Comparison of ENCODE assay signal across 5 worm cellular contexts in genomic region chrIII:10432104-10432503, ce11.
A peak's percentile ranks its signal among the peaks of the same experiment; 100 is the strongest.
TF ChIP-seq lines count a peak whose summit lies in the region.

No protein-coding gene starts in this region.

TF ChIP-seq in whole organism, L1 larva, 84 proteins besides CTCF, POLR2A, EP300 and RAD21 (continues in another document):
- TF ChIP-seq ztf-11 (tag; optimal IDR thresholded peaks at IDR 0.05; lab: Kevin White, UChicago) = no peak
- TF ChIP-seq pqm-1 (tag; optimal IDR thresholded peaks at IDR 0.05; lab: Kevin White, UChicago) = no peak
- no peak for TF ChIP-seq vab-15 (tag; optimal IDR thresholded peaks at IDR 0.05; lab: Kevin White, UChicago)
- TF ChIP-seq isw-1 (GFP tag; IDR thresholded peaks at IDR 0.05; lab: Robert Waterston, UW) = peak; percentile 8; the same call in 1 of the 2 replicates
- TF ChIP-seq sup-37 (GFP tag; optimal IDR thresholded peaks at IDR 0.05; lab: Kevin White, UChicago) = no peak
- peak; percentile 83 for TF ChIP-seq fkh-8 (tag; optimal IDR thresholded peaks at IDR 0.05; lab: Kevin White, UChicago)
- no peak for TF ChIP-seq blmp-1 (tag; optimal IDR thresholded peaks at IDR 0.05; lab: Kevin White, UChicago)
- peak; percentile 17 for TF ChIP-seq F16B12.6 (tag; optimal IDR thresholded peaks at IDR 0.05; lab: Kevin White, UChicago)
- peak; percentile 15 for TF ChIP-seq irx-1 (tag; optimal IDR thresholded peaks at IDR 0.05; lab: Kevin White, UChicago)
- no peak for TF ChIP-seq lin-39 (tag; optimal IDR thresholded peaks at IDR 0.05; lab: Kevin White, UChicago)
- peak; percentile 11 for TF ChIP-seq sox-4 (tag; optimal IDR thresholded peaks at IDR 0.05; lab: Kevin White, UChicago)
- no peak for TF ChIP-seq hpl-2 (GFP tag; optimal IDR thresholded peaks at IDR 0.05; lab: Kevin White, UChicago)
- TF ChIP-seq lin-35 (GFP tag; optimal IDR thresholded peaks at IDR 0.05; lab: Kevin White, UChicago) = peak in 1 of 2 experiments; percentile 2
- TF ChIP-seq swsn-7 (tag; optimal IDR thresholded peaks at IDR 0.05; lab: Kevin White, UChicago) = peak; percentile 55
- no peak for TF ChIP-seq C16A3.4 (tag; optimal IDR thresholded peaks at IDR 0.05; lab: Kevin White, UChicago)
- no peak for TF ChIP-seq ces-1 (GFP tag; optimal IDR thresholded peaks at IDR 0.05; lab: Kevin White, UChicago)
- TF ChIP-seq nhr-28 (tag; optimal IDR thresholded peaks at IDR 0.05; lab: Kevin White, UChicago) = no peak
- TF ChIP-seq dsc-1 (tag; optimal IDR thresholded peaks at IDR 0.05; lab: Kevin White, UChicago) = peak; percentile 45

TF ChIP-seq in whole organism, L3 larva, 47 proteins besides CTCF, POLR2A, EP300 and RAD21:
- TF ChIP-seq nhr-67 (tag; optimal IDR thresholded peaks at IDR 0.05; lab: Kevin White, UChicago) = no peak
- TF ChIP-seq lin-39 (tag; optimal IDR thresholded peaks at IDR 0.05; lab: Kevin White, UChicago) = peak; percentile 90
- peak; percentile 12 for TF ChIP-seq lin-15B (tag; optimal IDR thresholded peaks at IDR 0.05; lab: Kevin White, UChicago)
- peak; percentile 33 for TF ChIP-seq nfya-1 (tag; optimal IDR thresholded peaks at IDR 0.05; lab: Kevin White, UChicago; ENCODE audit: insufficient read depth)
- TF ChIP-seq jun-1 (tag; optimal IDR thresholded peaks at IDR 0.05; lab: Kevin White, UChicago) = no peak

TF ChIP-seq in whole organism, early embryonic, 17 proteins besides CTCF, POLR2A, EP300 and RAD21:
- TF ChIP-seq tbx-37 (GFP tag; conservative IDR thresholded peaks at IDR 0.05; lab: Robert Waterston, UW) (peak; percentile 61; the same call in 1 of the 2 replicates), ceh-36 (tag; optimal IDR thresholded peaks at IDR 0.05; lab: Kevin White, UChicago) (peak; percentile 76), B0310.2 (tag; optimal IDR thresholded peaks at IDR 0.05; lab: Kevin White, UChicago) (no peak), flt-1 (GFP tag; IDR thresholded peaks at IDR 0.05; lab: Robert Waterston, UW) (peak; percentile 61; the same call in 1 of the 2 replicates), ets-7 (tag; optimal IDR thresholded peaks at IDR 0.05; lab: Kevin White, UChicago) (no peak), tra-4 (tag; optimal IDR thresholded peaks at IDR 0.05; lab: Kevin White, UChicago) (no peak), tbx-11 (GFP tag; IDR thresholded peaks at IDR 0.05; lab: Robert Waterston, UW) (0 out of 2 replicates have a peak, but pooled peaks have one; percentile 49), aly-1 (tag; optimal IDR thresholded peaks at IDR 0.05; lab: Kevin White, UChicago) (peak; percentile 45), sea-1 (GFP tag; conservative IDR thresholded peaks at IDR 0.05; lab: Robert Waterston, UW) (peak; percentile 84), ama-1 (optimal IDR thresholded peaks at IDR 0.05; lab: Kevin White, UChicago) (no peak), F13C5.2 (tag; optimal IDR thresholded peaks at IDR 0.05; lab: Kevin White, UChicago) (peak; percentile 81), hmbx-1 (tag; optimal IDR thresholded peaks at IDR 0.05; lab: Kevin White, UChicago) (no peak), ceh-13 (GFP tag; optimal IDR thresholded peaks at IDR 0.05; lab: Kevin White, UChicago) (peak; percentile 57), pes-1 (GFP tag; IDR thresholded peaks at IDR 0.05; lab: Robert Waterston, UW) (peak; percentile 74), hmg-4 (GFP tag; optimal IDR thresholded peaks at IDR 0.05; lab: Kevin White, UChicago) (peak; percentile 71), hnd-1 (tag; optimal IDR thresholded peaks at IDR 0.05; lab: Kevin White, UChicago) (peak; percentile 46), scrt-1 (GFP tag; IDR thresholded peaks at IDR 0.05; lab: Robert Waterston, UW) (peak; percentile 66; the same call in 1 of the 2 replicates)
TF ChIP-seq in whole organism, early embryonic: peak in this region for 12.

TF ChIP-seq in whole organism, midembryonic, 9 proteins besides CTCF, POLR2A, EP300 and RAD21:
- TF ChIP-seq cog-1 (tag; optimal IDR thresholded peaks at IDR 0.05; lab: Kevin White, UChicago) = peak; percentile 52
- TF ChIP-seq ztf-29 (GFP tag; IDR thresholded peaks at IDR 0.05; lab: Robert Waterston, UW) = no peak
- TF ChIP-seq ref-1 (GFP tag; conservative IDR thresholded peaks at IDR 0.05; lab: Robert Waterston, UW) = peak; percentile 59; the same call in 1 of the 2 replicates
- no peak for TF ChIP-seq med-1 (GFP tag; optimal IDR thresholded peaks at IDR 0.05; lab: Kevin White, UChicago; ENCODE audit: insufficient read depth)
- peak; percentile 51; the same call in 1 of the 2 replicates for TF ChIP-seq T22C8.4 (GFP tag; IDR thresholded peaks at IDR 0.05; lab: Robert Waterston, UW)
- no peak; the same call in 1 of the 2 replicates for TF ChIP-seq klf-2 (GFP tag; conservative IDR thresholded peaks at IDR 0.05; lab: Robert Waterston, UW)
- peak; percentile 79 for TF ChIP-seq tab-1 (GFP tag; IDR thresholded peaks at IDR 0.05; lab: Robert Waterston, UW)
- peak; percentile 83 for TF ChIP-seq flt-1 (GFP tag; IDR thresholded peaks at IDR 0.05; lab: Robert Waterston, UW)
- peak; percentile 71; the same call in 1 of the 2 replicates for TF ChIP-seq ztf-23 (GFP tag; IDR thresholded peaks at IDR 0.05; lab: Robert Waterston, UW)
TF ChIP-seq in whole organism, midembryonic: peak in this region for 6.

TF ChIP-seq in whole organism, young adult, 124 proteins besides CTCF, POLR2A, EP300 and RAD21 (continues in another document):
- TF ChIP-seq egl-44 (GFP tag; IDR thresholded peaks at IDR 0.05; lab: Robert Waterston, UW) (no peak), lin-40 (tag; optimal IDR thresholded peaks at IDR 0.05; lab: Kevin White, UChicago) (no peak), B0019.2 (GFP tag; conservative IDR thresholded peaks at IDR 0.05; lab: Robert Waterston, UW) (no peak), mel-28 (tag; optimal IDR thresholded peaks at IDR 0.05; lab: Kevin White, UChicago; ENCODE audit: borderline replicate concordance) (no peak), ama-1 (optimal IDR thresholded peaks at IDR 0.05; lab: Kevin White, UChicago) (no peak), ama-1 (GFP tag; optimal IDR thresholded peaks at IDR 0.05; lab: Kevin White, UChicago) (no peak), hlh-12 (tag; optimal IDR thresholded peaks at IDR 0.05; lab: Kevin White, UChicago) (no peak), rcor-1 (GFP tag; IDR thresholded peaks at IDR 0.05; lab: Robert Waterston, UW) (no peak), lin-35 (GFP tag; optimal IDR thresholded peaks at IDR 0.05; lab: Kevin White, UChicago) (no peak), pha-4 (tag; optimal IDR thresholded peaks at IDR 0.05; lab: Kevin White, UChicago) (no peak), F22D6.2 (tag; optimal IDR thresholded peaks at IDR 0.05; lab: Kevin White, UChicago) (no peak), rec-8 (tag; optimal IDR thresholded peaks at IDR 0.05; lab: Kevin White, UChicago) (no peak), ccch-3 (GFP tag; optimal IDR thresholded peaks at IDR 0.05; lab: Kevin White, UChicago) (no peak), mxl-1 (tag; optimal IDR thresholded peaks at IDR 0.05; lab: Kevin White, UChicago) (no peak), F49E8.2 (tag; optimal IDR thresholded peaks at IDR 0.05; lab: Kevin White, UChicago; ENCODE audit: insufficient read depth) (peak; percentile 17), lir-1 (GFP tag; conservative IDR thresholded peaks at IDR 0.05; lab: Robert Waterston, UW) (no peak), attf-6 (GFP tag; IDR thresholded peaks at IDR 0.05; lab: Robert Waterston, UW) (no peak), ztf-6 (GFP tag; IDR thresholded peaks at IDR 0.05; lab: Robert Waterston, UW) (no peak), tlf-1 (GFP tag; optimal IDR thresholded peaks at IDR 0.05; lab: Kevin White, UChicago) (no peak), Y79H2A.3 (GFP tag; conservative IDR thresholded peaks at IDR 0.05; lab: Robert Waterston, UW) (no peak), F39B2.1 (GFP tag; IDR thresholded peaks at IDR 0.05; lab: Robert Waterston, UW) (no peak), nhr-120 (GFP tag; IDR thresholded peaks at IDR 0.05; lab: Robert Waterston, UW) (no peak), ceh-27 (GFP tag; optimal IDR thresholded peaks at IDR 0.05; lab: Kevin White, UChicago) (no peak), B0035.1 (tag; optimal IDR thresholded peaks at IDR 0.05; lab: Kevin White, UChicago) (no peak), hmg-20 (GFP tag; IDR thresholded peaks at IDR 0.05; lab: Robert Waterston, UW) (no peak), somi-1 (GFP tag; optimal IDR thresholded peaks at IDR 0.05; lab: Kevin White, UChicago) (no peak), F10E7.11 (tag; optimal IDR thresholded peaks at IDR 0.05; lab: Kevin White, UChicago) (no peak), hsf-1 (GFP tag; IDR thresholded peaks at IDR 0.05; lab: Robert Waterston, UW) (no peak), cebp-1 (GFP tag; IDR thresholded peaks at IDR 0.05; lab: Robert Waterston, UW) (no peak), cebp-1 (tag; optimal IDR thresholded peaks at IDR 0.05; lab: Kevin White, UChicago) (no peak), sptf-2 (GFP tag; optimal IDR thresholded peaks at IDR 0.05; lab: Kevin White, UChicago) (no peak), K12H6.12 (tag; optimal IDR thresholded peaks at IDR 0.05; lab: Kevin White, UChicago) (no peak), ceh-100 (GFP tag; IDR thresholded peaks at IDR 0.05; lab: Robert Waterston, UW) (peak; percentile 28; the same call in 1 of the 2 replicates), nfya-1 (tag; optimal IDR thresholded peaks at IDR 0.05; lab: Kevin White, UChicago; ENCODE audit: borderline replicate concordance, insufficient read depth) (no peak), dpl-1 (GFP tag; optimal IDR thresholded peaks at IDR 0.05; lab: Kevin White, UChicago) (no peak), bed-2 (GFP tag; IDR thresholded peaks at IDR 0.05; lab: Robert Waterston, UW) (no peak), Y67H2A.10 (GFP tag; conservative IDR thresholded peaks at IDR 0.05; lab: Robert Waterston, UW) (no peak), attf-5 (GFP tag; optimal IDR thresholded peaks at IDR 0.05; lab: Kevin White, UChicago) (no peak), nhr-90 (tag; optimal IDR thresholded peaks at IDR 0.05; lab: Kevin White, UChicago) (no peak), F23B12.7 (tag; optimal IDR thresholded peaks at IDR 0.05; lab: Kevin White, UChicago; ENCODE audit: insufficient read depth) (no peak), die-1 (tag; optimal IDR thresholded peaks at IDR 0.05; lab: Kevin White, UChicago) (peak; percentile 27), F55B11.4 (tag; optimal IDR thresholded peaks at IDR 0.05; lab: Kevin White, UChicago; ENCODE audit: borderline replicate concordance, insufficient read depth) (no peak), let-526 (GFP tag; IDR thresholded peaks at IDR 0.05; lab: Robert Waterston, UW) (no peak), gei-17 (GFP tag; optimal IDR thresholded peaks at IDR 0.05; lab: Kevin White, UChicago) (no peak), T26A5.8 (tag; optimal IDR thresholded peaks at IDR 0.05; lab: Kevin White, UChicago) (no peak), unc-130 (GFP tag; optimal IDR thresholded peaks at IDR 0.05; lab: Kevin White, UChicago) (no peak), ceh-79 (tag; optimal IDR thresholded peaks at IDR 0.05; lab: Kevin White, UChicago) (no peak), tbx-9 (tag; optimal IDR thresholded peaks at IDR 0.05; lab: Kevin White, UChicago; ENCODE audit: borderline replicate concordance) (no peak)

Comparison
In these comparisons a context has a peak if more than half of its experiments do, and no peak if none do; other contexts are left out.
1. Of the 8 proteins assayed by ChIP-seq in both whole organism, young adult and whole organism, L1 larva: peak only in whole organism, young adult: none; only in whole organism, L1 larva: efl-1; in both: none; in neither: 5; mixed calls (peak in some experiments, not most) for 2.